Fruit fly (Drosophila melanogaster) whole organism, embryonic: Measurements from ENCODE around the gene KdelR.

ENCODE experiments used
- Atf3 ChIP-seq: fragments of 200-800 bp; sonication (Bioruptor generic); optimal IDR thresholded peaks from 3 replicates; lab custom pipeline; 2016; ENCODE audit warnings: missing biosample characterization, missing genetic modification characterization
- Awh ChIP-seq: fragments of 200-800 bp; sonication (Bioruptor generic); IDR thresholded peaks from 2 replicates; pipeline ENCODE4, ENCODE4 v1.3.6; 2022; ENCODE audit warnings: missing biosample characterization, missing genetic modification characterization
- CG10267 ChIP-seq: fragments of 200-800 bp; sonication (Bioruptor generic); optimal IDR thresholded peaks from 2 replicates; lab custom pipeline; 2018; ENCODE audit warnings: missing biosample characterization, mild to moderate bottlenecking, missing genetic modification characterization, moderate library complexity
- CG10543 ChIP-seq: fragments of 200-800 bp; sonication (Bioruptor generic); optimal IDR thresholded peaks from 3 replicates; lab custom pipeline; 2017; ENCODE audit warnings: missing biosample characterization, mild to moderate bottlenecking, missing genetic modification characterization, moderate library complexity
- CG11504 ChIP-seq: fragments of 200-800 bp; sonication (Bioruptor generic); optimal IDR thresholded peaks from 3 replicates; lab custom pipeline; 2019; ENCODE audit warnings: missing biosample characterization, mild to moderate bottlenecking, missing genetic modification characterization, moderate library complexity
- CG11560 ChIP-seq: fragments of 200-800 bp; sonication (Bioruptor generic); IDR thresholded peaks from 3 replicates; pipeline ENCODE4 v1.3.6; 2022; ENCODE audit warnings: missing biosample characterization, missing genetic modification characterization
- CG13123 ChIP-seq: fragments of 200-800 bp; sonication (Bioruptor generic); optimal IDR thresholded peaks from 2 replicates; lab custom pipeline; 2016; ENCODE audit warnings: missing biosample characterization, missing genetic modification characterization
- CG13296 ChIP-seq: fragments of 200-800 bp; sonication (Bioruptor generic); optimal IDR thresholded peaks from 3 replicates; lab custom pipeline; 2018; ENCODE audit warnings: missing biosample characterization, mild to moderate bottlenecking, missing genetic modification characterization
- CG13775 ChIP-seq: fragments of 200-800 bp; sonication (Bioruptor generic); optimal IDR thresholded peaks from 3 replicates; lab custom pipeline; 2017; ENCODE audit warnings: missing biosample characterization, mild to moderate bottlenecking, missing genetic modification characterization
- CG14710 ChIP-seq: fragments of 200-800 bp; sonication (Bioruptor generic); optimal IDR thresholded peaks from 3 replicates; lab custom pipeline; 2019; ENCODE audit warnings: missing biosample characterization, mild to moderate bottlenecking, missing genetic modification characterization, moderate library complexity
- CG15479 ChIP-seq: fragments of 200-800 bp; sonication (Bioruptor generic); optimal IDR thresholded peaks from 3 replicates; lab custom pipeline; 2019; ENCODE audit warnings: missing biosample characterization, mild to moderate bottlenecking, missing genetic modification characterization, moderate library complexity
- CG16813 ChIP-seq: fragments of 200-800 bp; sonication (Bioruptor generic); IDR thresholded peaks from 3 replicates; pipeline ENCODE4 v1.3.6; 2022; ENCODE audit warnings: missing biosample characterization, missing genetic modification characterization; ENCODE audit not compliant: partially characterized antibody
- CG17359 ChIP-seq: fragments of 200-800 bp; sonication (Bioruptor generic); optimal IDR thresholded peaks from 3 replicates; lab custom pipeline; 2018; ENCODE audit warnings: missing biosample characterization, mild to moderate bottlenecking, missing genetic modification characterization, moderate library complexity
- CG17612 ChIP-seq: fragments of 200-800 bp; sonication (Bioruptor generic); IDR thresholded peaks from 2 replicates; pipeline ENCODE4 v1.3.6; 2022; ENCODE audit warnings: missing biosample characterization, missing genetic modification characterization
- CG2129 ChIP-seq: fragments of 200-800 bp; sonication (Bioruptor generic); IDR thresholded peaks from 2 replicates; pipeline ENCODE4 v1.3.6; 2022; ENCODE audit warnings: missing biosample characterization, missing genetic modification characterization; ENCODE audit not compliant: partially characterized antibody
- CG2202 ChIP-seq: fragments of 200-800 bp; sonication (Bioruptor generic); optimal IDR thresholded peaks from 2 replicates; lab custom pipeline; 2018; ENCODE audit warnings: missing biosample characterization, mild to moderate bottlenecking, missing genetic modification characterization
- CG2678 ChIP-seq: fragments of 200-800 bp; sonication (Bioruptor generic); optimal IDR thresholded peaks from 3 replicates; lab custom pipeline; 2019; ENCODE audit warnings: missing biosample characterization, mild to moderate bottlenecking, missing genetic modification characterization, moderate library complexity
- CG31388 ChIP-seq: fragments of 200-800 bp; sonication (Bioruptor generic); optimal IDR thresholded peaks from 2 replicates; lab custom pipeline; 2016; ENCODE audit warnings: missing biosample characterization, missing genetic modification characterization
- CG3163 ChIP-seq: fragments of 200-800 bp; sonication (Bioruptor generic); optimal IDR thresholded peaks from 3 replicates; lab custom pipeline; 2016; ENCODE audit warnings: missing biosample characterization, missing genetic modification characterization
- CG5180 ChIP-seq: fragments of 200-800 bp; sonication (Bioruptor generic); optimal IDR thresholded peaks from 3 replicates; lab custom pipeline; 2017; ENCODE audit warnings: missing biosample characterization, missing genetic modification characterization, mild to moderate bottlenecking, moderate library complexity, missing genetic modification reagents
- CG6765 ChIP-seq: fragments of 200-800 bp; sonication (Bioruptor generic); optimal IDR thresholded peaks from 3 replicates; lab custom pipeline; 2017; ENCODE audit warnings: missing biosample characterization, mild to moderate bottlenecking, missing genetic modification characterization
- CG7357 ChIP-seq: fragments of 200-800 bp; sonication (Bioruptor generic); IDR thresholded peaks from 3 replicates; pipeline ENCODE4 v1.3.6; 2022; ENCODE audit warnings: missing biosample characterization, missing genetic modification characterization
- CG9932 ChIP-seq: fragments of 200-800 bp; sonication (Bioruptor generic); IDR thresholded peaks from 2 replicates; pipeline ENCODE4 v1.3.6; 2022; ENCODE audit warnings: missing biosample characterization, missing genetic modification characterization
- Camta ChIP-seq: fragments of 200-800 bp; sonication (Bioruptor generic); optimal IDR thresholded peaks from 2 replicates; lab custom pipeline; 2016; ENCODE audit warnings: missing biosample characterization, missing genetic modification characterization
- CrebB ChIP-seq: fragments of 200-800 bp; sonication (Bioruptor generic); optimal IDR thresholded peaks from 3 replicates; lab custom pipeline; 2018; ENCODE audit warnings: missing biosample characterization, mild to moderate bottlenecking, missing genetic modification characterization
- Ets97D ChIP-seq: fragments of 200-800 bp; sonication (Bioruptor generic); optimal IDR thresholded peaks from 3 replicates; lab custom pipeline; 2016; ENCODE audit warnings: missing biosample characterization, missing genetic modification characterization
- Lpt ChIP-seq: fragments of >200 bp; optimal IDR thresholded peaks from 2 replicates; lab custom pipeline; 2018; ENCODE audit warnings: missing biosample characterization, missing genetic modification characterization
- Mad ChIP-seq: fragments of 200-800 bp; sonication (Bioruptor generic); optimal IDR thresholded peaks from 2 replicates; lab custom pipeline; 2016; ENCODE audit warnings: missing biosample characterization, missing genetic modification characterization
- NC2α ChIP-seq: fragments of 200-800 bp; sonication (Bioruptor generic); optimal IDR thresholded peaks from 2 replicates; lab custom pipeline; 2016; ENCODE audit warnings: missing biosample characterization, missing genetic modification characterization
- NC2β ChIP-seq: fragments of 200-800 bp; sonication (Bioruptor generic); optimal IDR thresholded peaks from 2 replicates; lab custom pipeline; 2016; ENCODE audit warnings: missing biosample characterization, missing genetic modification characterization
- Rx ChIP-seq: fragments of 200-800 bp; sonication (Bioruptor generic); IDR thresholded peaks from 2 replicates; pipeline ENCODE4 v1.3.6; 2022; ENCODE audit warnings: missing biosample characterization, missing genetic modification characterization
- Scr ChIP-seq: fragments of 200-800 bp; sonication (Bioruptor generic); IDR thresholded peaks from 2 replicates; pipeline ENCODE4 v1.3.6; 2022; ENCODE audit warnings: missing biosample characterization, missing genetic modification characterization; ENCODE audit not compliant: partially characterized antibody
- az2 ChIP-seq: fragments of 200-800 bp; sonication (Bioruptor generic); optimal IDR thresholded peaks from 3 replicates; lab custom pipeline; 2016; ENCODE audit warnings: missing biosample characterization, missing genetic modification characterization
- ci ChIP-seq: fragments of 200-800 bp; sonication (Bioruptor generic); IDR thresholded peaks from 3 replicates; pipeline ENCODE4 v1.3.6; 2022; ENCODE audit warnings: missing biosample characterization, missing genetic modification characterization
- da ChIP-seq: fragments of 200-800 bp; sonication (Bioruptor generic); optimal IDR thresholded peaks from 2 replicates; lab custom pipeline; 2016; ENCODE audit warnings: missing biosample characterization, missing genetic modification characterization
- exex ChIP-seq: fragments of 200-800 bp; sonication (Bioruptor generic); optimal IDR thresholded peaks from 4 replicates; lab custom pipeline; 2018; ENCODE audit warnings: missing biosample characterization, mild to moderate bottlenecking, missing genetic modification characterization, moderate library complexity
- fru ChIP-seq: fragments of >200 bp; optimal IDR thresholded peaks from 2 replicates; lab custom pipeline; 2017
- hkb ChIP-seq, 2 experiments: fragments of 200-800 bp in 1 of 2; fragments of >200 bp in 1 of 2; sonication (Bioruptor generic) in 1 of 2; IDR thresholded peaks in 1 of 2; optimal IDR thresholded peaks in 1 of 2; 2 replicates each; pipeline versions ENCODE4 v1.3.6 to Lab custom; 2017 to 2022; ENCODE audit warnings: missing biosample characterization in 1 of 2, missing genetic modification characterization in 1 of 2
- ind ChIP-seq: fragments of 200-800 bp; sonication (Bioruptor generic); optimal IDR thresholded peaks from 3 replicates; lab custom pipeline; 2016; ENCODE audit warnings: missing biosample characterization, missing genetic modification characterization
- kni ChIP-seq: fragments of 200-800 bp; sonication (Bioruptor generic); optimal IDR thresholded peaks from 3 replicates; lab custom pipeline; 2017; ENCODE audit warnings: mild to moderate bottlenecking, missing biosample characterization, missing genetic modification reagents, missing genetic modification characterization
- lbe ChIP-seq: fragments of 200-800 bp; sonication (Bioruptor generic); optimal IDR thresholded peaks from 2 replicates; lab custom pipeline; 2016; ENCODE audit warnings: missing biosample characterization, mild to moderate bottlenecking, missing genetic modification characterization
- nerfin-2 ChIP-seq: fragments of 200-800 bp; sonication (Bioruptor generic); IDR thresholded peaks from 2 replicates; pipeline ENCODE4 v1.3.6; 2022; ENCODE audit warnings: missing biosample characterization, missing genetic modification characterization; ENCODE audit not compliant: partially characterized antibody
- schlank ChIP-seq: fragments of 200-800 bp; sonication (Bioruptor generic); optimal IDR thresholded peaks from 2 replicates; lab custom pipeline; 2018; ENCODE audit warnings: missing biosample characterization, mild to moderate bottlenecking, missing genetic modification characterization
- sd ChIP-seq: fragments of 200-800 bp; sonication (Bioruptor generic); optimal IDR thresholded peaks from 3 replicates; lab custom pipeline; 2018; ENCODE audit warnings: missing biosample characterization, mild to moderate bottlenecking, missing genetic modification characterization, moderate library complexity
- seq ChIP-seq: fragments of 200-800 bp; sonication (Bioruptor generic); IDR thresholded peaks from 2 replicates; pipeline ENCODE4 v1.3.6; 2022; ENCODE audit warnings: missing biosample characterization, missing genetic modification characterization
- sqz ChIP-seq: fragments of 200-800 bp; sonication (Bioruptor generic); optimal IDR thresholded peaks from 3 replicates; lab custom pipeline; 2018; ENCODE audit warnings: missing biosample characterization, mild to moderate bottlenecking, missing genetic modification characterization
- tio ChIP-seq: fragments of 200-800 bp; sonication (Bioruptor generic); optimal IDR thresholded peaks from 2 replicates; lab custom pipeline; 2017; ENCODE audit warnings: missing biosample characterization, missing genetic modification characterization, inconsistent platforms
- tna ChIP-seq: fragments of 200-800 bp; sonication (Bioruptor generic); IDR thresholded peaks from 2 replicates; pipeline ENCODE4 v1.3.6; 2022; ENCODE audit warnings: missing biosample characterization, missing genetic modification characterization; ENCODE audit not compliant: partially characterized antibody
- ttk ChIP-seq: fragments of 200-800 bp; sonication (Bioruptor generic); IDR thresholded peaks from 2 replicates; pipeline ENCODE4 v2.1.2; 2022; ENCODE audit warnings: missing biosample characterization, missing genetic modification characterization
- zfh1 ChIP-seq: fragments of 200-800 bp; sonication (Bioruptor generic); IDR thresholded peaks from 3 replicates; pipeline ENCODE4 v1.3.6; 2022; ENCODE audit warnings: missing biosample characterization, missing genetic modification characterization

The KdelR gene

dm6 chr2L:10381890-10382450, 44.7 kb upstream of the KdelR start, which contains the start of gene CG5096 (continued):
- TF ChIP-seq CG11504 (peak; percentile 92), CG3163 (GFP tag; lab: Kevin White, UChicago) (peak; percentile 46), tio (GFP tag; lab: Kevin White, UChicago) (peak; percentile 68), Camta (GFP tag; lab: Kevin White, UChicago) (peak; percentile 78), NC2β (GFP tag; lab: Kevin White, UChicago) (peak; percentile 19), CG2202 (tag; lab: Kevin White, UChicago) (peak; percentile 47), az2 (peak; percentile 79), nerfin-2 (no peak), Atf3 (GFP tag; lab: Kevin White, UChicago) (peak; percentile 37), CG2129 (GFP tag; lab: Robert Waterston, UW) (no peak), seq (GFP tag; lab: Robert Waterston, UW) (peak; percentile 89), CG17359 (tag; lab: Kevin White, UChicago) (peak; percentile 94), CG31388 (GFP tag; lab: Kevin White, UChicago) (peak; percentile 21), CrebB (tag; lab: Kevin White, UChicago) (peak; percentile 89), CG13296 (GFP tag; lab: Kevin White, UChicago) (peak; percentile 94), CG5180 (GFP tag; lab: Kevin White, UChicago) (peak; percentile 78), CG13123 (GFP tag; lab: Kevin White, UChicago) (peak; percentile 71), sd (peak; percentile 91), CG16813 (GFP tag; lab: Robert Waterston, UW) (no peak), Scr (no peak), NC2α (GFP tag; lab: Kevin White, UChicago) (peak; percentile 33), Ets97D (GFP tag; lab: Kevin White, UChicago) (peak; percentile 50), CG10267 (tag; lab: Kevin White, UChicago) (peak; percentile 80), CG6765 (GFP tag; lab: Kevin White, UChicago) (peak; percentile 83), CG15479 (GFP tag; lab: Kevin White, UChicago) (no peak), da (GFP tag; lab: Kevin White, UChicago) (peak; percentile 66), tna (GFP tag; lab: Robert Waterston, UW) (no peak), Mad (GFP tag; lab: Kevin White, UChicago) (peak; percentile 47), Awh (peak; percentile 89), exex (peak; percentile 97), hkb (optimal IDR thresholded peaks at IDR 0.05; lab: Kevin White, UChicago) (no peak), hkb (GFP tag; IDR thresholded peaks at IDR 0.05; lab: Robert Waterston, UW) (peak; percentile 96), schlank (peak; percentile 84), CG17612 (GFP tag; lab: Robert Waterston, UW) (peak; percentile 74), CG9932 (GFP tag; lab: Robert Waterston, UW) (peak; percentile 81), CG14710 (tag; lab: Kevin White, UChicago) (peak; percentile 67), ind (GFP tag; lab: Kevin White, UChicago) (peak; percentile 85), fru (lab: Kevin White, UChicago) (no peak), lbe (GFP tag; lab: Kevin White, UChicago) (peak; percentile 62), kni (no peak), CG11560 (no peak), CG7357 (peak; percentile 75), CG2678 (tag; lab: Kevin White, UChicago) (peak; percentile 97), CG13775 (GFP tag; lab: Kevin White, UChicago) (peak; percentile 70), sqz (GFP tag; lab: Kevin White, UChicago) (peak; percentile 61), ttk (GFP tag; lab: Robert Waterston, UW) (peak; percentile 82; the same call in 1 of the 2 replicates), zfh1 (GFP tag; lab: Robert Waterston, UW) (peak; percentile 87), CG10543 (peak; percentile 49), ci (GFP tag; lab: Robert Waterston, UW) (peak; percentile 94), Lpt (GFP tag; lab: Kevin White, UChicago) (no peak), Rx (GFP tag; lab: Robert Waterston, UW) (no peak)
